Worm (Caenorhabditis elegans) whole organism, late embryonic: ENCODE results near the gene ugt-6.

Experiments
- F13H6.1 ChIP-seq: sonication (generic microtip); optimal IDR thresholded peaks from 2 replicates; lab custom pipeline; 2016; ENCODE audit warnings: missing genetic modification characterization, missing compliant biosample characterization
- T23F11.4 ChIP-seq: fragments of 200-800 bp; sonication (Bioruptor generic); optimal IDR thresholded peaks from 2 replicates; lab custom pipeline; 2018; ENCODE audit warnings: mild to moderate bottlenecking, missing genetic modification characterization, missing compliant biosample characterization
- ceh-34 ChIP-seq: sonication (generic microtip); optimal IDR thresholded peaks from 2 replicates; lab custom pipeline; 2016; ENCODE audit warnings: mild to moderate bottlenecking, missing genetic modification characterization, missing compliant biosample characterization
- gmeb-2 ChIP-seq: sonication (generic microtip); optimal IDR thresholded peaks from 2 replicates; lab custom pipeline; 2016; ENCODE audit warnings: missing genetic modification characterization, inconsistent platforms, missing compliant biosample characterization
- lim-6 ChIP-seq: sonication (generic microtip); optimal IDR thresholded peaks from 2 replicates; lab custom pipeline; 2016; ENCODE audit warnings: missing genetic modification characterization, missing compliant biosample characterization
- pag-3 ChIP-seq: sonication (generic microtip); optimal IDR thresholded peaks from 2 replicates; lab custom pipeline; 2016; ENCODE audit warnings: missing compliant biosample characterization, missing genetic modification characterization, borderline replicate concordance
- ref-2 ChIP-seq: sonication (generic microtip); optimal IDR thresholded peaks from 2 replicates; lab custom pipeline; 2016; ENCODE audit warnings: missing genetic modification characterization, missing compliant biosample characterization

Gene ugt-6

ce11 chrV:12747431-12747830 lies 50.6 kb downstream of the ugt-6 start, which contains the start of gene C15C8.4:
C15C8.4 (minus strand) TSS chrV:12747463.
- TF ChIP-seq ceh-34 (tag; lab: Kevin White, UChicago) (no peak), ref-2 (tag; lab: Kevin White, UChicago) (no peak), T23F11.4 (GFP tag; lab: Kevin White, UChicago) (no peak), lim-6 (tag; lab: Kevin White, UChicago) (no peak), F13H6.1 (tag; lab: Kevin White, UChicago) (no peak), gmeb-2 (tag; lab: Kevin White, UChicago) (no peak), pag-3 (tag; lab: Kevin White, UChicago) (no peak)
